Fruit fly (Drosophila melanogaster): ENCODE measurements around the gene CG33764.

CG33764 gene

dm6 chr3L:4304244-4304959, 37.1 kb upstream of the CG33764 start (continued):
- TF ChIP-seq Ssrp (tag; optimal IDR thresholded peaks at IDR 0.05): no peak
- TF ChIP-seq Awh (GFP tag; IDR thresholded peaks at IDR 0.05): no peak
- TF ChIP-seq CG11504 (tag; optimal IDR thresholded peaks at IDR 0.05): no peak
- TF ChIP-seq sima (GFP tag; optimal IDR thresholded peaks at IDR 0.05): no peak
- no peak for TF ChIP-seq ara (GFP tag; IDR thresholded peaks at IDR 0.05)
- TF ChIP-seq CG4404 (GFP tag; IDR thresholded peaks at IDR 0.05): no peak
- peak; percentile 11 for TF ChIP-seq CG1603 (tag; optimal IDR thresholded peaks at IDR 0.05)
- TF ChIP-seq CG10979 (tag; optimal IDR thresholded peaks at IDR 0.05): no peak
- no peak for TF ChIP-seq vnd (GFP tag; IDR thresholded peaks at IDR 0.05; ENCODE audit: partially characterized antibody)
- TF ChIP-seq CG2116 (GFP tag; optimal IDR thresholded peaks at IDR 0.05): no peak
- TF ChIP-seq Doc2 (GFP tag; IDR thresholded peaks at IDR 0.05): no peak
- no peak for TF ChIP-seq slp2 (GFP tag; optimal IDR thresholded peaks at IDR 0.05)
- no peak for TF ChIP-seq dati (GFP tag; IDR thresholded peaks at IDR 0.05)
- TF ChIP-seq bsh (GFP tag; optimal IDR thresholded peaks at IDR 0.05): peak in 1 of 2 experiments; percentile 31
- no peak for TF ChIP-seq CG3847 (GFP tag; IDR thresholded peaks at IDR 0.05)
- 0 out of 3 replicates have a peak, but pooled peaks have one; percentile 8 for TF ChIP-seq ci (GFP tag; IDR thresholded peaks at IDR 0.05)
- TF ChIP-seq CG17359 (tag; optimal IDR thresholded peaks at IDR 0.05): no peak
- TF ChIP-seq h (optimal IDR thresholded peaks at IDR 0.05): no peak
- TF ChIP-seq nom (GFP tag; optimal IDR thresholded peaks at IDR 0.05): peak; percentile 25
- no peak for TF ChIP-seq CG33557 (GFP tag; optimal IDR thresholded peaks at IDR 0.05)
- no peak for TF ChIP-seq nau (GFP tag; optimal IDR thresholded peaks at IDR 0.05)
- no peak for TF ChIP-seq run (tag; optimal IDR thresholded peaks at IDR 0.05)
- no peak for TF ChIP-seq Dp (GFP tag; optimal IDR thresholded peaks at IDR 0.05)
- TF ChIP-seq wdn (GFP tag; IDR thresholded peaks at IDR 0.05): no peak
- TF ChIP-seq chm (GFP tag; IDR thresholded peaks at IDR 0.05): peak; percentile 29; the same call in 1 of the 2 replicates
- no peak for TF ChIP-seq H2.0 (GFP tag; IDR thresholded peaks at IDR 0.05)
- TF ChIP-seq Blimp-1 (GFP tag; optimal IDR thresholded peaks at IDR 0.05): peak; percentile 96
- peak; percentile 33 for TF ChIP-seq CG2712 (tag; optimal IDR thresholded peaks at IDR 0.05)
- no peak for TF ChIP-seq ash1 (GFP tag; optimal IDR thresholded peaks at IDR 0.05)
- TF ChIP-seq CG17612 (GFP tag; IDR thresholded peaks at IDR 0.05): no peak
- TF ChIP-seq yki (optimal IDR thresholded peaks at IDR 0.05): no peak
- TF ChIP-seq Asciz (GFP tag; optimal IDR thresholded peaks at IDR 0.05): no peak
- TF ChIP-seq sna (GFP tag; IDR thresholded peaks at IDR 0.05; ENCODE audit: partially characterized antibody): no peak
- TF ChIP-seq lov (optimal IDR thresholded peaks at IDR 0.05): no peak
- TF ChIP-seq lov (GFP tag; IDR thresholded peaks at IDR 0.05): no peak
- no peak for TF ChIP-seq CG15479 (GFP tag; optimal IDR thresholded peaks at IDR 0.05)

DNA sequence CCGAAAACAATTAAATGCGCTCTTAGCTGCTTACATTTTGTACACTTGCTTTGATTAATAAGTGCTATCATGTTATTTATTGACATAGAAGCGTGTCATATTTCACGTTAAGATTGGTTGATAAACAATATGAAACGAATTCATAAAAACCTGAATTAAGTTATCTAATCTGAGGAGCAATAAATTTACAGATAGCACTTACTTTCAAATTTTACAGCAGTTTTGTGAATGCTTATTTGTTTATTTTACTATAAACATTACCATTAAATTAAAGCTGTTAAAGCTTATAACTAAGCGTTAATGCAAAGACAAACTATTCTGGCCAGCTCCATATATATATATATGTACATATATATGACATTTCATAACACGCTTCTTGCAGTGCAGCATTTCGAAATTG, 34.8 kb upstream of the CG33764 start:
- TF ChIP-seq phol (tag; optimal IDR thresholded peaks at IDR 0.05) (peak; percentile 15), CG18599 (GFP tag; optimal IDR thresholded peaks at IDR 0.05) (no peak), Gsc (GFP tag; IDR thresholded peaks at IDR 0.05) (no peak), maf-S (GFP tag; optimal IDR thresholded peaks at IDR 0.05) (no peak), CG11695 (GFP tag; IDR thresholded peaks at IDR 0.05) (no peak), cad (GFP tag; optimal IDR thresholded peaks at IDR 0.05) (no peak), CG2129 (GFP tag; IDR thresholded peaks at IDR 0.05; ENCODE audit: partially characterized antibody) (no peak), Sox102F (GFP tag; optimal IDR thresholded peaks at IDR 0.05) (peak; percentile 7), Hey (tag; optimal IDR thresholded peaks at IDR 0.05) (no peak), CG17361 (GFP tag; IDR thresholded peaks at IDR 0.05) (peak; percentile 31; the same call in 1 of the 3 replicates), crol (GFP tag; IDR thresholded peaks at IDR 0.05) (no peak), CG18262 (tag; optimal IDR thresholded peaks at IDR 0.05) (peak; percentile 29), bsh (GFP tag; optimal IDR thresholded peaks at IDR 0.05) (peak in 1 of 2 experiments; percentile 0), CG14860 (GFP tag; IDR thresholded peaks at IDR 0.05; ENCODE audit: partially characterized antibody) (no peak), ken (GFP tag; IDR thresholded peaks at IDR 0.05) (no peak), CG2678 (tag; optimal IDR thresholded peaks at IDR 0.05) (peak; percentile 3), Sox100B (GFP tag; optimal IDR thresholded peaks at IDR 0.05) (peak; percentile 4)
